Worm (Caenorhabditis elegans): ENCODE results near the gene nhr-61.

The nhr-61 gene

ce11 chrII:14792470-14792869, 25.9 kb downstream of the nhr-61 start:
- no peak for TF ChIP-seq tbx-2 (tag; optimal IDR thresholded peaks at IDR 0.05)
- TF ChIP-seq nhr-12 (tag; optimal IDR thresholded peaks at IDR 0.05), result no peak
- no peak for TF ChIP-seq nhr-77 (tag; optimal IDR thresholded peaks at IDR 0.05)
- TF ChIP-seq lin-39 (tag; optimal IDR thresholded peaks at IDR 0.05), result no peak

ce11 chrII:14790751-14791150, 27.6 kb downstream of the nhr-61 start, which contains the start of gene Y54E2A.10:
Gene Y54E2A.10, plus strand, starts transcription at chrII:14791051.
- TF ChIP-seq mdl-1 (tag; optimal IDR thresholded peaks at IDR 0.05) (no peak), ZK546.5 (tag; optimal IDR thresholded peaks at IDR 0.05) (no peak), nhr-12 (tag; optimal IDR thresholded peaks at IDR 0.05) (no peak), mml-1 (tag; optimal IDR thresholded peaks at IDR 0.05) (no peak), fkh-10 (GFP tag; optimal IDR thresholded peaks at IDR 0.05) (no peak), lsy-12 (tag; optimal IDR thresholded peaks at IDR 0.05) (no peak), nhr-237 (tag; optimal IDR thresholded peaks at IDR 0.05) (no peak), daf-12 (tag; optimal IDR thresholded peaks at IDR 0.05) (no peak), nfya-1 (tag; optimal IDR thresholded peaks at IDR 0.05; ENCODE audit: insufficient read depth) (no peak), ceh-28 (tag; optimal IDR thresholded peaks at IDR 0.05) (no peak), zag-1 (tag; optimal IDR thresholded peaks at IDR 0.05) (no peak), nhr-23 (tag; optimal IDR thresholded peaks at IDR 0.05) (no peak), sea-2 (GFP tag; optimal IDR thresholded peaks at IDR 0.05) (no peak), nhr-67 (tag; optimal IDR thresholded peaks at IDR 0.05) (no peak), ceh-16 (tag; optimal IDR thresholded peaks at IDR 0.05) (no peak), ceh-82 (tag; optimal IDR thresholded peaks at IDR 0.05) (no peak), ama-1 (optimal IDR thresholded peaks at IDR 0.05) (no peak)

ce11 chrII:14785906-14786305, 32.4 kb downstream of the nhr-61 start, which contains the start of gene Y54E2A.9:
Gene Y54E2A.9, minus strand, starts transcription at chrII:14786006.
- TF ChIP-seq unc-39 (tag; optimal IDR thresholded peaks at IDR 0.05), result no peak
- TF ChIP-seq nhr-76 (tag; optimal IDR thresholded peaks at IDR 0.05), result no peak
- TF ChIP-seq egl-5 (tag; optimal IDR thresholded peaks at IDR 0.05), result no peak
- TF ChIP-seq nfya-1 (tag; optimal IDR thresholded peaks at IDR 0.05; ENCODE audit: insufficient read depth), result no peak
- no peak for TF ChIP-seq lsy-12 (tag; optimal IDR thresholded peaks at IDR 0.05)
- no peak for TF ChIP-seq ZK546.5 (tag; optimal IDR thresholded peaks at IDR 0.05)
- TF ChIP-seq nhr-43 (tag; optimal IDR thresholded peaks at IDR 0.05; ENCODE audit: poor library complexity, severe bottlenecking), result no peak
- TF ChIP-seq nhr-12 (tag; optimal IDR thresholded peaks at IDR 0.05), result no peak
- no peak for TF ChIP-seq lin-39 (tag; optimal IDR thresholded peaks at IDR 0.05)
- no peak for TF ChIP-seq nhr-237 (tag; optimal IDR thresholded peaks at IDR 0.05)
- TF ChIP-seq nhr-11 (tag; optimal IDR thresholded peaks at IDR 0.05), result no peak
- no peak for TF ChIP-seq sea-2 (GFP tag; optimal IDR thresholded peaks at IDR 0.05)
- no peak for TF ChIP-seq aly-2 (tag; optimal IDR thresholded peaks at IDR 0.05)
- TF ChIP-seq lin-15B (tag; optimal IDR thresholded peaks at IDR 0.05), result no peak
- TF ChIP-seq ztf-4 (tag; optimal IDR thresholded peaks at IDR 0.05), result no peak
- TF ChIP-seq hmg-11 (tag; optimal IDR thresholded peaks at IDR 0.05), result no peak
- no peak for TF ChIP-seq ceh-16 (tag; optimal IDR thresholded peaks at IDR 0.05)
- no peak for TF ChIP-seq eor-1 (tag; optimal IDR thresholded peaks at IDR 0.05)
- no peak for TF ChIP-seq daf-12 (tag; optimal IDR thresholded peaks at IDR 0.05)

- TF ChIP-seq pqm-1 (tag; optimal IDR thresholded peaks at IDR 0.05), result no peak
- no peak for TF ChIP-seq sea-2 (GFP tag; optimal IDR thresholded peaks at IDR 0.05)
- TF ChIP-seq mml-1 (tag; optimal IDR thresholded peaks at IDR 0.05), result no peak
- no peak for TF ChIP-seq fkh-10 (GFP tag; optimal IDR thresholded peaks at IDR 0.05)
- TF ChIP-seq elt-3 (tag; optimal IDR thresholded peaks at IDR 0.05), result no peak
- TF ChIP-seq nhr-77 (tag; optimal IDR thresholded peaks at IDR 0.05), result no peak
- no peak for TF ChIP-seq mdl-1 (tag; optimal IDR thresholded peaks at IDR 0.05)
- no peak for TF ChIP-seq lsy-12 (tag; optimal IDR thresholded peaks at IDR 0.05)
- TF ChIP-seq nhr-43 (tag; optimal IDR thresholded peaks at IDR 0.05; ENCODE audit: poor library complexity, severe bottlenecking), result no peak
- TF ChIP-seq nhr-67 (tag; optimal IDR thresholded peaks at IDR 0.05), result no peak
- no peak for TF ChIP-seq elt-1 (tag; optimal IDR thresholded peaks at IDR 0.05)
- TF ChIP-seq fos-1 (tag; optimal IDR thresholded peaks at IDR 0.05), result no peak
- no peak for TF ChIP-seq snpc-4 (tag; optimal IDR thresholded peaks at IDR 0.05)
- no peak for TF ChIP-seq lin-15B (tag; optimal IDR thresholded peaks at IDR 0.05)
- no peak for TF ChIP-seq egl-5 (tag; optimal IDR thresholded peaks at IDR 0.05)
- no peak for TF ChIP-seq ceh-16 (tag; optimal IDR thresholded peaks at IDR 0.05)
- no peak for TF ChIP-seq ceh-28 (tag; optimal IDR thresholded peaks at IDR 0.05)
- TF ChIP-seq ztf-4 (tag; optimal IDR thresholded peaks at IDR 0.05), result no peak
Observed at ce11 chrII:14779851-14780250, 38.5 kb downstream of the nhr-61 start.
